Fruit fly (Drosophila melanogaster) whole organism, embryonic: Measurements from ENCODE around the gene CG11089.
A peak's percentile ranks its signal among the peaks of the same experiment; 100 is the strongest.

Experiments used
- Adf1 ChIP-seq: fragments of 200-800 bp; sonication (Bioruptor generic); IDR thresholded peaks from 2 replicates; pipeline ENCODE4 v1.3.6; 2022; ENCODE audit warnings: missing biosample characterization, missing genetic modification characterization
- Atf3 ChIP-seq: fragments of 200-800 bp; sonication (Bioruptor generic); optimal IDR thresholded peaks from 3 replicates; lab custom pipeline; 2016; ENCODE audit warnings: missing biosample characterization, missing genetic modification characterization
- CG1024 ChIP-seq: fragments of 200-800 bp; sonication (Bioruptor generic); IDR thresholded peaks from 2 replicates; pipeline ENCODE4 v1.3.6; 2022; ENCODE audit warnings: missing biosample characterization, missing genetic modification characterization
- CG10366 ChIP-seq: fragments of 200-800 bp; sonication (Bioruptor generic); IDR thresholded peaks from 2 replicates; pipeline ENCODE4 v1.3.6; 2022; ENCODE audit warnings: missing biosample characterization, missing genetic modification characterization
- CG10543 ChIP-seq: fragments of 200-800 bp; sonication (Bioruptor generic); optimal IDR thresholded peaks from 3 replicates; lab custom pipeline; 2017; ENCODE audit warnings: missing biosample characterization, mild to moderate bottlenecking, missing genetic modification characterization, moderate library complexity
- CG11504 ChIP-seq: fragments of 200-800 bp; sonication (Bioruptor generic); optimal IDR thresholded peaks from 3 replicates; lab custom pipeline; 2019; ENCODE audit warnings: missing biosample characterization, mild to moderate bottlenecking, missing genetic modification characterization, moderate library complexity
- CG12155 ChIP-seq: fragments of 200-800 bp; sonication (Bioruptor generic); optimal IDR thresholded peaks from 3 replicates; lab custom pipeline; 2016; ENCODE audit warnings: missing biosample characterization, missing genetic modification characterization
- CG12219 ChIP-seq: fragments of 200-800 bp; sonication (Bioruptor generic); optimal IDR thresholded peaks from 3 replicates; lab custom pipeline; 2018; ENCODE audit warnings: missing biosample characterization, mild to moderate bottlenecking, missing genetic modification characterization
- CG12769 ChIP-seq: fragments of 200-800 bp; sonication (Bioruptor generic); optimal IDR thresholded peaks from 2 replicates; lab custom pipeline; 2019; ENCODE audit warnings: missing biosample characterization, mild to moderate bottlenecking, missing genetic modification characterization, moderate library complexity
- CG18599 ChIP-seq: fragments of 200-800 bp; sonication (Bioruptor generic); optimal IDR thresholded peaks from 3 replicates; lab custom pipeline; 2017; ENCODE audit warnings: missing biosample characterization, missing genetic modification characterization, mild to moderate bottlenecking, moderate library complexity, missing genetic modification reagents
- CG30431 ChIP-seq: fragments of 200-800 bp; sonication (Bioruptor generic); optimal IDR thresholded peaks from 2 replicates; lab custom pipeline; 2017; ENCODE audit warnings: missing biosample characterization, missing genetic modification characterization
- CG3847 ChIP-seq: fragments of 200-800 bp; sonication (Bioruptor generic); IDR thresholded peaks from 2 replicates; pipeline ENCODE4 v1.3.6; 2022; ENCODE audit warnings: missing biosample characterization, missing genetic modification characterization
- CG43689 ChIP-seq: fragments of 200-800 bp; sonication (Bioruptor generic); IDR thresholded peaks from 2 replicates; pipeline ENCODE4 v1.3.6; 2022; ENCODE audit warnings: missing biosample characterization, missing genetic modification characterization
- CG6689 ChIP-seq: fragments of 200-800 bp; sonication (Bioruptor generic); IDR thresholded peaks from 2 replicates; pipeline ENCODE4 v1.3.6; 2022; ENCODE audit warnings: missing biosample characterization, missing genetic modification characterization
- CG6791 ChIP-seq: fragments of 200-800 bp; sonication (Bioruptor generic); IDR thresholded peaks from 3 replicates; pipeline ENCODE4 v1.3.6; 2022; ENCODE audit warnings: missing biosample characterization, missing genetic modification characterization; ENCODE audit not compliant: partially characterized antibody
- CG8388 ChIP-seq: fragments of 200-800 bp; sonication (Bioruptor generic); optimal IDR thresholded peaks from 2 replicates; lab custom pipeline; 2019; ENCODE audit warnings: missing biosample characterization, mild to moderate bottlenecking, missing genetic modification characterization, moderate library complexity
- CG9797 ChIP-seq: fragments of 200-800 bp; sonication (Bioruptor generic); optimal IDR thresholded peaks from 3 replicates; lab custom pipeline; 2018; ENCODE audit warnings: missing biosample characterization, mild to moderate bottlenecking, missing genetic modification characterization
- CoRest ChIP-seq: fragments of 200-800 bp; sonication (Bioruptor generic); optimal IDR thresholded peaks from 3 replicates; lab custom pipeline; 2018; ENCODE audit warnings: missing biosample characterization, mild to moderate bottlenecking, missing genetic modification characterization, moderate library complexity
- Dad ChIP-seq: fragments of 200-800 bp; sonication (Bioruptor generic); optimal IDR thresholded peaks from 3 replicates; lab custom pipeline; 2016; ENCODE audit warnings: missing biosample characterization, missing genetic modification characterization
- Doc2 ChIP-seq: fragments of 200-800 bp; sonication (Bioruptor generic); IDR thresholded peaks from 2 replicates; pipeline ENCODE4 v1.3.6; 2022; ENCODE audit warnings: missing biosample characterization, missing genetic modification characterization
- Drgx ChIP-seq: fragments of 200-800 bp; sonication (Bioruptor generic); IDR thresholded peaks from 2 replicates; pipeline ENCODE4 v1.3.6; 2022; ENCODE audit warnings: missing biosample characterization, missing genetic modification characterization
- Ets65A ChIP-seq: fragments of 200-800 bp; sonication (Bioruptor generic); peaks from one replicate; lab custom pipeline; 2016; ENCODE audit warnings: missing biosample characterization, missing genetic modification characterization
- Hey ChIP-seq: fragments of 200-800 bp; sonication (Bioruptor generic); optimal IDR thresholded peaks from 3 replicates; lab custom pipeline; 2018; ENCODE audit warnings: missing biosample characterization, mild to moderate bottlenecking, missing genetic modification characterization
- Hr78 ChIP-seq, 2 experiments: fragments of 200-800 bp in 1 of 2; fragments of >200 bp in 1 of 2; sonication (Bioruptor generic) in 1 of 2; optimal IDR thresholded peaks; 2 replicates each; lab custom pipeline; 2017 to 2019; ENCODE audit warnings: missing biosample characterization in 2 of 2, missing genetic modification characterization in 2 of 2, mild to moderate bottlenecking in 1 of 2, moderate library complexity in 1 of 2
- Hsf ChIP-seq: fragments of 200-800 bp; sonication (Bioruptor generic); optimal IDR thresholded peaks from 3 replicates; lab custom pipeline; 2016; ENCODE audit warnings: missing biosample characterization, missing genetic modification characterization
- Jarid2 ChIP-seq: fragments of 200-800 bp; sonication (Bioruptor generic); optimal IDR thresholded peaks from 3 replicates; lab custom pipeline; 2017; ENCODE audit warnings: mild to moderate bottlenecking, missing biosample characterization, missing genetic modification reagents, missing genetic modification characterization
- Kr ChIP-seq: fragments of 200-800 bp; sonication (Bioruptor generic); optimal IDR thresholded peaks from 2 replicates; lab custom pipeline; 2017; ENCODE audit warnings: missing biosample characterization, mild to moderate bottlenecking, missing genetic modification characterization
- Lim3 ChIP-seq: fragments of 200-800 bp; sonication (Bioruptor generic); IDR thresholded peaks from 2 replicates; pipeline ENCODE4 v1.3.6; 2022; ENCODE audit warnings: missing biosample characterization, missing genetic modification characterization
- Nf-YA ChIP-seq: fragments of 200-800 bp; sonication (Bioruptor generic); IDR thresholded peaks from 2 replicates; pipeline ENCODE4 v1.3.6; 2022; ENCODE audit warnings: missing biosample characterization, missing genetic modification characterization
- Nf-YC ChIP-seq: fragments of 200-800 bp; optimal IDR thresholded peaks from 3 replicates; lab custom pipeline; 2019; ENCODE audit warnings: missing biosample characterization, mild to moderate bottlenecking, missing genetic modification characterization, moderate library complexity
- Opbp ChIP-seq: fragments of 200-800 bp; sonication (Bioruptor generic); IDR thresholded peaks from 3 replicates; pipeline ENCODE4 v1.3.6; 2022; ENCODE audit warnings: missing biosample characterization, missing genetic modification characterization; ENCODE audit not compliant: partially characterized antibody
- Optix ChIP-seq: fragments of 200-800 bp; sonication (Bioruptor generic); IDR thresholded peaks from 3 replicates; pipeline ENCODE4 v1.3.6; 2022; ENCODE audit warnings: missing biosample characterization, missing genetic modification characterization
- Scr ChIP-seq: fragments of 200-800 bp; sonication (Bioruptor generic); IDR thresholded peaks from 2 replicates; pipeline ENCODE4 v1.3.6; 2022; ENCODE audit warnings: missing biosample characterization, missing genetic modification characterization; ENCODE audit not compliant: partially characterized antibody
- Side ChIP-seq: fragments of 200-800 bp; sonication (Bioruptor generic); optimal IDR thresholded peaks from 2 replicates; lab custom pipeline; 2016; ENCODE audit warnings: missing biosample characterization, missing genetic modification characterization
- abd-A ChIP-seq: fragments of 200-800 bp; sonication (Bioruptor generic); optimal IDR thresholded peaks from 3 replicates; lab custom pipeline; 2019; ENCODE audit warnings: missing biosample characterization, mild to moderate bottlenecking, missing genetic modification characterization, moderate library complexity
- bsh ChIP-seq, 2 experiments: fragments of 200-800 bp; sonication (Bioruptor generic); optimal IDR thresholded peaks; 2 replicates each; lab custom pipeline; 2017 to 2018; ENCODE audit warnings: mild to moderate bottlenecking in 2 of 2, missing biosample characterization in 2 of 2, missing genetic modification characterization in 2 of 2, moderate library complexity in 1 of 2
- cwo ChIP-seq: fragments of 200-800 bp; sonication (Bioruptor generic); optimal IDR thresholded peaks from 3 replicates; lab custom pipeline; 2017; ENCODE audit warnings: missing biosample characterization, missing genetic modification characterization, mild to moderate bottlenecking, moderate library complexity, missing genetic modification reagents
- dati ChIP-seq: fragments of 200-800 bp; sonication (Bioruptor generic); IDR thresholded peaks from 2 replicates; pipeline ENCODE4 v1.3.6; 2022; ENCODE audit warnings: missing biosample characterization, missing genetic modification characterization
- dmrt11E ChIP-seq: fragments of 200-800 bp; sonication (Bioruptor generic); optimal IDR thresholded peaks from 3 replicates; lab custom pipeline; 2018; ENCODE audit warnings: missing biosample characterization, mild to moderate bottlenecking, missing genetic modification characterization, moderate library complexity
- ems ChIP-seq: fragments of 200-800 bp; sonication (Bioruptor generic); optimal IDR thresholded peaks from 3 replicates; lab custom pipeline; 2016; ENCODE audit warnings: missing biosample characterization, missing genetic modification characterization
- en ChIP-seq: fragments of 200-800 bp; sonication (Bioruptor generic); optimal IDR thresholded peaks from 2 replicates; lab custom pipeline; 2016; ENCODE audit warnings: missing biosample characterization, missing genetic modification characterization
- gcm2 ChIP-seq: fragments of 200-800 bp; sonication (Bioruptor generic); optimal IDR thresholded peaks from 2 replicates; lab custom pipeline; 2016; ENCODE audit warnings: missing biosample characterization, missing genetic modification characterization
- hbn ChIP-seq: fragments of 200-800 bp; sonication (Bioruptor generic); IDR thresholded peaks from 2 replicates; pipeline ENCODE4 v1.3.6; 2022; ENCODE audit warnings: missing biosample characterization, missing genetic modification characterization; ENCODE audit not compliant: partially characterized antibody
- hkb ChIP-seq, 2 experiments: fragments of 200-800 bp in 1 of 2; fragments of >200 bp in 1 of 2; sonication (Bioruptor generic) in 1 of 2; IDR thresholded peaks in 1 of 2; optimal IDR thresholded peaks in 1 of 2; 2 replicates each; pipeline versions ENCODE4 v1.3.6 to Lab custom; 2017 to 2022; ENCODE audit warnings: missing biosample characterization in 1 of 2, missing genetic modification characterization in 1 of 2
- kni ChIP-seq: fragments of 200-800 bp; sonication (Bioruptor generic); optimal IDR thresholded peaks from 3 replicates; lab custom pipeline; 2017; ENCODE audit warnings: mild to moderate bottlenecking, missing biosample characterization, missing genetic modification reagents, missing genetic modification characterization
- otp ChIP-seq: fragments of 200-800 bp; sonication (Bioruptor generic); IDR thresholded peaks from 3 replicates; pipeline ENCODE4, ENCODE4 v1.3.6; 2022; ENCODE audit warnings: missing biosample characterization, missing genetic modification characterization
- pb ChIP-seq: fragments of 200-800 bp; sonication (Bioruptor generic); optimal IDR thresholded peaks from 3 replicates; lab custom pipeline; 2016; ENCODE audit warnings: missing biosample characterization, missing genetic modification characterization
- pnt ChIP-seq: fragments of 200-800 bp; sonication (Bioruptor generic); optimal IDR thresholded peaks from 3 replicates; lab custom pipeline; 2016; ENCODE audit warnings: missing biosample characterization, missing genetic modification characterization
- rib ChIP-seq: fragments of 200-800 bp; sonication (Bioruptor generic); IDR thresholded peaks from 2 replicates; pipeline ENCODE4 v1.3.6; 2022; ENCODE audit warnings: missing biosample characterization, missing genetic modification characterization
- shn ChIP-seq: fragments of 200-800 bp; sonication (Bioruptor generic); optimal IDR thresholded peaks from 3 replicates; lab custom pipeline; 2016; ENCODE audit warnings: missing biosample characterization, missing genetic modification characterization

CG11089 gene

DNA sequence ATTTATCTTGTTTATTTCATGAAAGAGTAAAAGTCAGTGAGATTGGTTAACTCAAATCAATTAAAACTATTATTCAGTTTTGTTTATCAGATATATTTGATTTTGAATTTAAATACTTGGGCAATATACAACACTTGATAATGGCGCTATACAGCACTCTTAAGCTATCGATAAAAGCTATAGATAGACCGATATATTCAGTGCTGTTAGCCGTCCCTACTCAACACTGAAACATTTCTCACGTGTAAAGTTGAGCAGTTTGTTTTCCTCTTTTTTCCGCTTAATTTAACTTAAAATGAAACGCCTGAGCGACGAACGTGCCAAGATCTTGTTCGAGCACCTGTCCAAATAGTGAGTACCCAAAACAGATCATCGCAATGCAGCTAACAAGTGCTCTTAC is 26.4 kb upstream of the CG11089 start, which contains the start of gene CG7006:
TSS of gene CG7006 (plus strand) at position 208 of the 400 bp plus-strand sequence.
- TF ChIP-seq Nf-YA (no peak), en (GFP tag; lab: Kevin White, UChicago) (no peak), dati (GFP tag; lab: Robert Waterston, UW) (no peak), Scr (GFP tag; lab: Robert Waterston, UW) (peak; percentile 75), Jarid2 (peak; percentile 7), CoRest (tag; lab: Kevin White, UChicago) (peak; percentile 58), Optix (GFP tag; lab: Robert Waterston, UW) (no peak), CG1024 (GFP tag; lab: Robert Waterston, UW) (no peak), shn (GFP tag; lab: Kevin White, UChicago) (peak; percentile 82), rib (GFP tag; lab: Robert Waterston, UW) (0 out of 2 replicates have a peak, but pooled peaks have one; percentile 33), CG11504 (tag; lab: Kevin White, UChicago) (no peak), Drgx (GFP tag; lab: Robert Waterston, UW) (no peak), CG8388 (GFP tag; lab: Kevin White, UChicago) (no peak), dmrt11E (tag; lab: Kevin White, UChicago) (peak; percentile 55), Doc2 (no peak), hbn (GFP tag; lab: Robert Waterston, UW) (peak; percentile 77), pnt (peak; percentile 58), CG12155 (GFP tag; lab: Kevin White, UChicago) (peak; percentile 85), Nf-YC (no peak), Hr78 (GFP tag; optimal IDR thresholded peaks at IDR 0.05; lab: Kevin White, UChicago) (no peak), CG12219 (no peak), Atf3 (GFP tag; lab: Kevin White, UChicago) (peak; percentile 48), CG12769 (peak; percentile 87), CG6791 (GFP tag; lab: Robert Waterston, UW) (peak; percentile 88), Ets65A (GFP tag; lab: Kevin White, UChicago) (peak; percentile 99), otp (GFP tag; lab: Robert Waterston, UW) (0 out of 3 replicates have a peak, but pooled peaks have one; percentile 18), ems (GFP tag; lab: Kevin White, UChicago) (peak; percentile 69), abd-A (tag; lab: Kevin White, UChicago) (no peak), CG6689 (GFP tag; lab: Robert Waterston, UW) (no peak), cwo (GFP tag; lab: Kevin White, UChicago) (peak; percentile 70), CG3847 (peak; percentile 96), Adf1 (GFP tag; lab: Robert Waterston, UW) (peak; percentile 13; the same call in 1 of the 2 replicates), Side (GFP tag; lab: Kevin White, UChicago) (peak; percentile 69), gcm2 (GFP tag; lab: Kevin White, UChicago) (peak; percentile 22), CG10543 (GFP tag; lab: Kevin White, UChicago) (no peak), CG18599 (GFP tag; lab: Kevin White, UChicago) (no peak), Hey (tag; lab: Kevin White, UChicago) (no peak), CG43689 (GFP tag; lab: Robert Waterston, UW) (no peak), Kr (GFP tag; lab: Kevin White, UChicago) (no peak), Lim3 (GFP tag; lab: Robert Waterston, UW) (no peak), hkb (optimal IDR thresholded peaks at IDR 0.05; lab: Kevin White, UChicago) (no peak), hkb (GFP tag; IDR thresholded peaks at IDR 0.05; lab: Robert Waterston, UW) (peak; percentile 43; the same call in 1 of the 2 replicates), CG10366 (GFP tag; lab: Robert Waterston, UW) (peak; percentile 53), Hsf (GFP tag; lab: Kevin White, UChicago) (peak; percentile 74), CG9797 (GFP tag; lab: Kevin White, UChicago) (no peak), CG30431 (no peak), pb (GFP tag; lab: Kevin White, UChicago) (peak; percentile 44), Opbp (peak; percentile 87), bsh (GFP tag; optimal IDR thresholded peaks at IDR 0.05; lab: Kevin White, UChicago) (no peak), kni (GFP tag; lab: Kevin White, UChicago) (no peak), Dad (GFP tag; lab: Kevin White, UChicago) (peak; percentile 87)
